Worm (Caenorhabditis elegans) whole organism, young adult: ENCODE measurements around the gene E01G4.5.
A peak's percentile ranks its signal among the peaks of the same experiment; 100 is the strongest.

Experiments
- B0336.3 ChIP-seq: fragments of 200-800 bp; sonication (Bioruptor generic); IDR thresholded peaks from 2 replicates; pipeline ENCODE4 v1.3.6; 2022; ENCODE audit warnings: missing genetic modification characterization, missing compliant biosample characterization
- C17E4.6 ChIP-seq: fragments of 200-800 bp; sonication (Bioruptor generic); IDR thresholded peaks from 2 replicates; pipeline ENCODE4 v1.3.6; 2022; ENCODE audit warnings: missing genetic modification reagents, missing genetic modification characterization, missing compliant biosample characterization
- D2030.7 ChIP-seq: fragments of 200-800 bp; sonication (Bioruptor generic); IDR thresholded peaks from 2 replicates; pipeline ENCODE4 v1.3.6; 2022; ENCODE audit warnings: missing genetic modification reagents, missing genetic modification characterization, missing compliant biosample characterization
- F23B12.7 ChIP-seq: sonication (generic microtip); optimal IDR thresholded peaks from 2 replicates; lab custom pipeline; 2017; ENCODE audit warnings: missing genetic modification characterization, mild to moderate bottlenecking, missing compliant biosample characterization, antibody characterized with exemption, moderate library complexity; ENCODE audit not compliant: insufficient read depth
- F52B5.7 ChIP-seq: sonication (generic microtip); optimal IDR thresholded peaks from 2 replicates; lab custom pipeline; 2016; ENCODE audit warnings: mild to moderate bottlenecking, missing genetic modification characterization, missing compliant biosample characterization
- T07F8.4 ChIP-seq: sonication (generic microtip); optimal IDR thresholded peaks from 2 replicates; lab custom pipeline; 2016; ENCODE audit warnings: mild to moderate bottlenecking, missing genetic modification characterization, moderate library complexity, missing compliant biosample characterization
- T26A5.8 ChIP-seq: sonication (generic microtip); optimal IDR thresholded peaks from 2 replicates; lab custom pipeline; 2016; ENCODE audit warnings: missing genetic modification characterization, missing compliant biosample characterization
- Y56A3A.18 ChIP-seq: fragments of 200-800 bp; sonication (Bioruptor generic); IDR thresholded peaks from 2 replicates; pipeline ENCODE4 v1.3.6; 2022; ENCODE audit warnings: missing genetic modification reagents, missing genetic modification characterization, missing compliant biosample characterization
- Y79H2A.3 ChIP-seq: fragments of 200-800 bp; sonication (Bioruptor generic); conservative IDR thresholded peaks from 2 replicates; pipeline ENCODE4 v1.3.6; 2022; ENCODE audit warnings: missing genetic modification reagents, missing genetic modification characterization, missing compliant biosample characterization
- ama-1 ChIP-seq, 3 experiments: fragments of 150-350 bp in 1 of 3; sonication (generic microtip) in 2 of 3; optimal IDR thresholded peaks; 2 replicates each; lab custom pipeline; 2014 to 2018; ENCODE audit warnings: missing biosample characterization in 2 of 3, missing genetic modification characterization in 2 of 3, missing genetic modification reagents in 2 of 3
- athp-1 ChIP-seq: sonication (generic microtip); optimal IDR thresholded peaks from 2 replicates; lab custom pipeline; 2017; ENCODE audit warnings: mild to moderate bottlenecking, missing genetic modification characterization, missing compliant biosample characterization
- attf-5 ChIP-seq: fragments of 200-800 bp; sonication (Bioruptor generic); optimal IDR thresholded peaks from 2 replicates; lab custom pipeline; 2018; ENCODE audit warnings: mild to moderate bottlenecking, missing genetic modification characterization, missing compliant biosample characterization
- ccch-3 ChIP-seq: fragments of 200-800 bp; sonication (Bioruptor generic); optimal IDR thresholded peaks from 2 replicates; lab custom pipeline; 2018; ENCODE audit warnings: mild to moderate bottlenecking, missing genetic modification characterization, missing compliant biosample characterization
- cebp-1 ChIP-seq, 2 experiments: fragments of 200-800 bp in 1 of 2; sonication (Bioruptor generic) in 1 of 2; sonication (generic microtip) in 1 of 2; IDR thresholded peaks in 1 of 2; optimal IDR thresholded peaks in 1 of 2; 2 replicates each; pipeline versions ENCODE4 v1.3.6 to Lab custom; 2017 to 2022; ENCODE audit warnings: missing compliant biosample characterization in 2 of 2, missing genetic modification characterization in 2 of 2, mild to moderate bottlenecking in 1 of 2, missing genetic modification reagents in 1 of 2, moderate library complexity in 1 of 2
- cebp-2 ChIP-seq: fragments of 200-800 bp; sonication (Bioruptor generic); IDR thresholded peaks from 2 replicates; pipeline ENCODE4 v1.3.6; 2022; ENCODE audit warnings: missing genetic modification characterization, missing compliant biosample characterization
- efl-1 ChIP-seq: fragments of 150-350 bp; optimal IDR thresholded peaks from 2 replicates; lab custom pipeline; 2014; ENCODE audit warnings: missing biosample characterization, missing genetic modification reagents, missing genetic modification characterization
- egrh-3 ChIP-seq: fragments of 200-800 bp; sonication (Bioruptor generic); IDR thresholded peaks from 2 replicates; pipeline ENCODE4 v1.3.6; 2022; ENCODE audit warnings: missing genetic modification reagents, missing genetic modification characterization, missing compliant biosample characterization
- fkh-3 ChIP-seq: sonication (generic microtip); optimal IDR thresholded peaks from 2 replicates; lab custom pipeline; 2016; ENCODE audit warnings: mild to moderate bottlenecking, missing genetic modification characterization, missing compliant biosample characterization
- hmg-1.2 ChIP-seq: fragments of 200-800 bp; sonication (Bioruptor generic); IDR thresholded peaks from 2 replicates; pipeline ENCODE4 v1.3.6; 2022; ENCODE audit warnings: missing genetic modification reagents, missing genetic modification characterization, missing compliant biosample characterization
- hmg-20 ChIP-seq: fragments of 200-800 bp; sonication (Bioruptor generic); IDR thresholded peaks from 2 replicates; pipeline ENCODE4 v1.3.6; 2022; ENCODE audit warnings: missing genetic modification reagents, missing genetic modification characterization, missing compliant biosample characterization
- lin-35 ChIP-seq, 3 experiments: fragments of 150-350 bp in 2 of 3; sonication (generic microtip) in 1 of 3; optimal IDR thresholded peaks; 2 replicates each; lab custom pipeline; 2014 to 2018; ENCODE audit warnings: missing biosample characterization in 3 of 3, missing genetic modification characterization in 3 of 3, missing genetic modification reagents in 3 of 3
- lin-54 ChIP-seq: fragments of 200-800 bp; sonication (Bioruptor generic); optimal IDR thresholded peaks from 2 replicates; lab custom pipeline; 2018; ENCODE audit warnings: mild to moderate bottlenecking, missing genetic modification characterization, missing compliant biosample characterization
- lsl-1 ChIP-seq: fragments of 200-800 bp; sonication (Bioruptor generic); optimal IDR thresholded peaks from 2 replicates; lab custom pipeline; 2018; ENCODE audit warnings: mild to moderate bottlenecking, missing genetic modification characterization, moderate library complexity, missing compliant biosample characterization
- madf-3 ChIP-seq: fragments of 200-800 bp; sonication (Bioruptor generic); IDR thresholded peaks from 2 replicates; pipeline ENCODE4 v1.3.6; 2022; ENCODE audit warnings: missing genetic modification reagents, missing genetic modification characterization, missing compliant biosample characterization
- madf-6 ChIP-seq: fragments of 200-800 bp; sonication (Bioruptor generic); IDR thresholded peaks from 2 replicates; pipeline ENCODE4 v1.3.6; 2022; ENCODE audit warnings: missing genetic modification reagents, missing genetic modification characterization, missing compliant biosample characterization
- mcd-1 ChIP-seq: fragments of 200-800 bp; sonication (Bioruptor generic); IDR thresholded peaks from 2 replicates; pipeline ENCODE4 v1.3.6; 2022; ENCODE audit warnings: missing genetic modification reagents, missing genetic modification characterization, missing compliant biosample characterization
- mel-28 ChIP-seq: sonication (generic microtip); optimal IDR thresholded peaks from 2 replicates; lab custom pipeline; 2016; ENCODE audit warnings: borderline replicate concordance, mild to moderate bottlenecking, missing genetic modification characterization, missing compliant biosample characterization
- mxl-1 ChIP-seq: sonication (generic microtip); optimal IDR thresholded peaks from 2 replicates; lab custom pipeline; 2016; ENCODE audit warnings: missing genetic modification characterization, missing compliant biosample characterization
- nfyb-1 ChIP-seq: fragments of 200-800 bp; sonication (Bioruptor generic); IDR thresholded peaks from 2 replicates; pipeline ENCODE4 v1.3.6; 2022; ENCODE audit warnings: missing genetic modification reagents, missing genetic modification characterization, missing compliant biosample characterization
- nhr-179 ChIP-seq: sonication (generic microtip); optimal IDR thresholded peaks from 2 replicates; lab custom pipeline; 2016; ENCODE audit warnings: mild to moderate bottlenecking, missing genetic modification characterization, missing compliant biosample characterization
- nhr-27 ChIP-seq: fragments of 200-800 bp; sonication (Bioruptor generic); optimal IDR thresholded peaks from 2 replicates; lab custom pipeline; 2018; ENCODE audit warnings: mild to moderate bottlenecking, missing genetic modification characterization, moderate library complexity, missing compliant biosample characterization
- rcor-1 ChIP-seq: fragments of 200-800 bp; sonication (Bioruptor generic); IDR thresholded peaks from 2 replicates; pipeline ENCODE4 v1.3.6; 2022; ENCODE audit warnings: missing genetic modification reagents, missing genetic modification characterization, missing compliant biosample characterization
- repo-1 ChIP-seq: sonication (generic microtip); optimal IDR thresholded peaks from 2 replicates; lab custom pipeline; 2017; ENCODE audit warnings: mild to moderate bottlenecking, missing genetic modification characterization, missing compliant biosample characterization
- snpc-1.1 ChIP-seq: sonication (generic microtip); optimal IDR thresholded peaks from 2 replicates; lab custom pipeline; 2017; ENCODE audit warnings: missing genetic modification characterization, mild to moderate bottlenecking, missing compliant biosample characterization, antibody characterized with exemption, moderate library complexity, missing genotype, missing genetic modification reagents; ENCODE audit not compliant: insufficient read depth
- snpc-3.4 ChIP-seq: sonication (generic microtip); optimal IDR thresholded peaks from 2 replicates; lab custom pipeline; 2017; ENCODE audit warnings: missing genetic modification characterization, mild to moderate bottlenecking, missing compliant biosample characterization, antibody characterized with exemption, moderate library complexity, missing genotype, missing genetic modification reagents
- snpc-4 ChIP-seq, 5 experiments: fragments of 150-350 bp in 1 of 5; sonication (generic microtip) in 4 of 5; optimal IDR thresholded peaks; 2 replicates each; lab custom pipeline; 2014 to 2018; ENCODE audit warnings: missing genetic modification characterization in 5 of 5, missing biosample characterization in 3 of 5, antibody characterized with exemption in 2 of 5, mild to moderate bottlenecking in 2 of 5, missing compliant biosample characterization in 2 of 5, missing genotype in 2 of 5, moderate library complexity in 2 of 5, missing genetic modification reagents in 1 of 5
- sptf-2 ChIP-seq: fragments of 200-800 bp; sonication (Bioruptor generic); optimal IDR thresholded peaks from 2 replicates; lab custom pipeline; 2018; ENCODE audit warnings: mild to moderate bottlenecking, missing genetic modification characterization, missing compliant biosample characterization
- tbp1 ChIP-seq: fragments of 200-800 bp; sonication (Bioruptor generic); optimal IDR thresholded peaks from 2 replicates; lab custom pipeline; 2018; ENCODE audit warnings: mild to moderate bottlenecking, missing genetic modification characterization, missing compliant biosample characterization
- tbx-9 ChIP-seq: sonication (generic microtip); optimal IDR thresholded peaks from 2 replicates; lab custom pipeline; 2016; ENCODE audit warnings: borderline replicate concordance, missing genetic modification characterization, inconsistent platforms, missing compliant biosample characterization
- xnd-1 ChIP-seq: sonication (generic microtip); optimal IDR thresholded peaks from 2 replicates; lab custom pipeline; 2016; ENCODE audit warnings: missing genotype, missing genetic modification reagents, missing genetic modification characterization, missing compliant biosample characterization
- zfh-2 ChIP-seq: fragments of 200-800 bp; sonication (Bioruptor generic); conservative IDR thresholded peaks from 2 replicates; pipeline ENCODE4 v1.3.6; 2022; ENCODE audit warnings: missing genetic modification reagents, missing genetic modification characterization, missing compliant biosample characterization
- ztf-26 ChIP-seq: sonication (generic microtip); optimal IDR thresholded peaks from 2 replicates; lab custom pipeline; 2017; ENCODE audit warnings: missing genetic modification characterization, missing compliant biosample characterization

The E01G4.5 gene

DNA sequence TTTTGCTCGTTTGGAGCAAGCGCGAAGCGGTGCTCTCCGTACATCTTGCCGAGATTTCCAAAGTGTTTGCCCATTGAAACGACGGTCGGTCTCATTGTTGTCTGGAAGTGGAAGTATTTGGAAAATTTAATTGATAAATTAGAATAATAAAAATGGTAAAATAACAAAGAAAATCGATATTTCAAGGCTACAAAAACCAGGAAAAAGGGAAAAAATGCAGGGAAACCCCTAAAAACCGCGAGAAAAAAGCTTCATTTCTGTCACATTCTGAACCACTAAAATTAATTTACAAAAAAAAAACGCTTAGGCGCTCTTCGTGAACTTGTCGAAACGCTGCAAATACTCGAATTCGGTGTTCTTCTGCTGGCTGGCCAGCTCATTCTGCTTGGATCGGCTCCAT lies 20.7 kb downstream of the E01G4.5 start, which contains the start of gene F45H10.2:
TSS of gene F45H10.2 (minus strand) at position 101 of the 400 bp plus-strand sequence.
- TF ChIP-seq madf-3, result 0 out of 2 replicates have a peak, but pooled peaks have one; percentile 24
- no peak for TF ChIP-seq nhr-179 (tag; lab: Kevin White, UChicago)
- TF ChIP-seq Y79H2A.3 (GFP tag; lab: Robert Waterston, UW), result no peak
- TF ChIP-seq madf-6 (GFP tag; lab: Robert Waterston, UW), result peak; percentile 31; the same call in 1 of the 2 replicates
- TF ChIP-seq mel-28 (tag; lab: Kevin White, UChicago), result no peak
- no peak for TF ChIP-seq C17E4.6 (GFP tag; lab: Robert Waterston, UW)
- TF ChIP-seq tbp1 (GFP tag; lab: Kevin White, UChicago), result no peak
- no peak for TF ChIP-seq D2030.7 (GFP tag; lab: Robert Waterston, UW)
- 0 out of 2 replicates have a peak, but pooled peaks have one; percentile 39 for TF ChIP-seq zfh-2 (GFP tag; lab: Robert Waterston, UW)
- peak; percentile 34; the same call in 1 of the 2 replicates for TF ChIP-seq B0336.3 (GFP tag; lab: Robert Waterston, UW)
- TF ChIP-seq attf-5 (GFP tag; lab: Kevin White, UChicago), result no peak

DNA sequence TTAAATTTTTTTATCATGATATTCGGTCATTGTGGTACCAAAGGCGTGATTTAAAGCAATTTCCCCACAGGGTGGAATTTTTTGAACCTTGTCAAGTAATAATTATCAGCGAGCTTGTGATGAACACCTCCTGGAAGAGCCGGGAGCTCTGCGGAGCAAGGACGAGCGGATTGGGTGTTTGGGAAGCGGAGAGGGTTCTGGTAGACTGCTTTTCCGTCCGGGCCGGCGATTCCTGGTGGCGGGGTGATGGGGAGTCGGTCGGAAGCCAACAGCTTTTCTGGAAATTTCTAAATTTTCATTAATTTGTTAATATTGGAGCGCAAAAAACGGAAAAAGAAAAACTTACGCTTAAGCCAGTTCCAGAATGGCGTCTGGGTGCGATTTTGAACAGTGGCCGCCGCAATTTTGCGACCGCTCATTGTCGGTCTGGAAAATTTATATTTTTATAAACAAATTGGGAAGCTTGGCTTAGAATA lies 22.0 kb downstream of the E01G4.5 start, which contains the start of gene ndua-7:
TSS of gene ndua-7 (minus strand) at position 426 of the 476 bp plus-strand sequence.
- TF ChIP-seq lsl-1 (no peak), T07F8.4 (no peak), cebp-2 (GFP tag; lab: Robert Waterston, UW) (0 out of 2 replicates have a peak, but pooled peaks have one; percentile 15), egrh-3 (peak; percentile 67; the same call in 1 of the 2 replicates), T26A5.8 (no peak), zfh-2 (GFP tag; lab: Robert Waterston, UW) (peak; percentile 75)

DNA sequence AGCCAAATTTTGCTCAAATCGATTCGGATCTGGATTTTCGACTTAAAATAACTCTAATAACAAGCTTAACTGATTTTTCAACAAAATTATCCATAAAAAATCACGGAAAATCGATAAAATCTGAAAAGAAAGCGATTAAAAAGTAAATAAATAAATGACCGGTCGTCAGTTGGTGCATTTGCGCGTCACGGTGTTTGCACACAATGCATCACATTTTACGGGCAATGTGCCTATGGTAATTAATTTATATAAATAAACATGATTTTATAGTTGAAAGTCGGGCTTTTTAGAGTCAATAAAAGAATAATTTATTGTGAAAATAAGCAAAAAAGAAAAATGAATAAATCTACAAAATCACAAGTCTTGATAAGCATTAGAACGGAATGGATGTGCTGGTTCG lies 22.6 kb downstream of the E01G4.5 start:
- TF ChIP-seq snpc-4 (GFP tag; optimal IDR thresholded peaks at IDR 0.05; lab: Kevin White, UChicago) (no peak), snpc-4 (tag; optimal IDR thresholded peaks at IDR 0.05; lab: Kevin White, UChicago) (peak in 1 of 4 experiments; percentile 31), ccch-3 (GFP tag; lab: Kevin White, UChicago) (no peak), ztf-26 (tag; lab: Kevin White, UChicago) (no peak), F23B12.7 (no peak), snpc-3.4 (tag; lab: Kevin White, UChicago) (peak; percentile 9), Y56A3A.18 (GFP tag; lab: Robert Waterston, UW) (no peak), athp-1 (tag; lab: Kevin White, UChicago) (peak; percentile 88), mcd-1 (GFP tag; lab: Robert Waterston, UW) (peak; percentile 26; the same call in 1 of the 2 replicates), cebp-1 (GFP tag; IDR thresholded peaks at IDR 0.05; lab: Robert Waterston, UW) (no peak), cebp-1 (tag; optimal IDR thresholded peaks at IDR 0.05; lab: Kevin White, UChicago) (peak; percentile 10), F52B5.7 (tag; lab: Kevin White, UChicago) (no peak), rcor-1 (GFP tag; lab: Robert Waterston, UW) (no peak), ama-1 (optimal IDR thresholded peaks at IDR 0.05; lab: Kevin White, UChicago) (no peak), ama-1 (GFP tag; optimal IDR thresholded peaks at IDR 0.05; lab: Kevin White, UChicago) (no peak), Y79H2A.3 (GFP tag; lab: Robert Waterston, UW) (no peak), snpc-1.1 (no peak), hmg-1.2 (0 out of 2 replicates have a peak, but pooled peaks have one; percentile 12), efl-1 (GFP tag; lab: Kevin White, UChicago) (no peak), D2030.7 (GFP tag; lab: Robert Waterston, UW) (no peak), tbx-9 (tag; lab: Kevin White, UChicago) (no peak), lin-54 (GFP tag; lab: Kevin White, UChicago) (peak; percentile 33), xnd-1 (tag; lab: Kevin White, UChicago) (no peak), lin-35 (GFP tag; optimal IDR thresholded peaks at IDR 0.05; lab: Kevin White, UChicago) (peak in 1 of 3 experiments; percentile 8), hmg-20 (GFP tag; lab: Robert Waterston, UW) (no peak), lsl-1 (peak; percentile 75), sptf-2 (no peak), nhr-27 (tag; lab: Kevin White, UChicago) (no peak), mxl-1 (tag; lab: Kevin White, UChicago) (no peak), nfyb-1 (GFP tag; lab: Robert Waterston, UW) (no peak), fkh-3 (no peak), repo-1 (tag; lab: Kevin White, UChicago) (no peak)
